Fruit fly (Drosophila melanogaster): ENCODE data around the gene Ets21C.
A peak's percentile ranks its signal among the peaks of the same experiment; 100 is the strongest.

Gene Ets21C

dm6 chr2L:520331-521000 is 32.3 kb downstream of the Ets21C start (continued):
- TF ChIP-seq dmrt99B (tag; optimal IDR thresholded peaks at IDR 0.05) (peak; percentile 96), CG31365 (tag; optimal IDR thresholded peaks at IDR 0.05) (no peak), Kr (GFP tag; optimal IDR thresholded peaks at IDR 0.05) (peak; percentile 80), Rfx (GFP tag; IDR thresholded peaks at IDR 0.05) (peak; percentile 71), CG14441 (GFP tag; IDR thresholded peaks at IDR 0.05) (peak; percentile 87), her (GFP tag; optimal IDR thresholded peaks at IDR 0.05) (peak; percentile 75), ab (GFP tag; optimal IDR thresholded peaks at IDR 0.05) (no peak), CG3726 (GFP tag; IDR thresholded peaks at IDR 0.05) (peak; percentile 78), Sox102F (GFP tag; optimal IDR thresholded peaks at IDR 0.05) (peak; percentile 96), al (GFP tag; IDR thresholded peaks at IDR 0.05) (no peak), CG14014 (GFP tag; IDR thresholded peaks at IDR 0.05) (peak; percentile 75), exex (tag; optimal IDR thresholded peaks at IDR 0.05) (no peak), HLH54F (GFP tag; optimal IDR thresholded peaks at IDR 0.05) (peak; percentile 75), wdn (GFP tag; IDR thresholded peaks at IDR 0.05) (peak; percentile 38; the same call in 1 of the 2 replicates), Hr51 (GFP tag; optimal IDR thresholded peaks at IDR 0.05) (peak; percentile 73 to 95), CG3838 (GFP tag; optimal IDR thresholded peaks at IDR 0.05) (peak; percentile 69), CG13123 (GFP tag; optimal IDR thresholded peaks at IDR 0.05) (peak; percentile 55), CHES-1-like (GFP tag; optimal IDR thresholded peaks at IDR 0.05) (peak; percentile 67), repo (GFP tag; optimal IDR thresholded peaks at IDR 0.05) (peak; percentile 76), nerfin-1 (tag; optimal IDR thresholded peaks at IDR 0.05) (peak; percentile 63), kah (GFP tag; optimal IDR thresholded peaks at IDR 0.05) (peak; percentile 67), Deaf1 (tag; optimal IDR thresholded peaks at IDR 0.05) (peak; percentile 66), CG3407 (GFP tag; optimal IDR thresholded peaks at IDR 0.05) (peak; percentile 72), sqz (GFP tag; optimal IDR thresholded peaks at IDR 0.05) (no peak), dmrt11E (tag; optimal IDR thresholded peaks at IDR 0.05) (peak; percentile 96), CG16779 (GFP tag; IDR thresholded peaks at IDR 0.05) (0 out of 2 replicates have a peak, but pooled peaks have one; percentile 59), Xbp1 (GFP tag; optimal IDR thresholded peaks at IDR 0.05) (peak; percentile 87), klu (GFP tag; IDR thresholded peaks at IDR 0.05) (peak; percentile 65), CG18619 (GFP tag; optimal IDR thresholded peaks at IDR 0.05) (peak; percentile 72), cwo (GFP tag; optimal IDR thresholded peaks at IDR 0.05) (peak; percentile 39), CG11456 (GFP tag; IDR thresholded peaks at IDR 0.05) (peak; percentile 58; the same call in 2 of the 3 replicates), E2f2 (GFP tag; IDR thresholded peaks at IDR 0.05) (peak; percentile 57), CG1529 (GFP tag; optimal IDR thresholded peaks at IDR 0.05) (peak; percentile 86), CG12155 (GFP tag; optimal IDR thresholded peaks at IDR 0.05) (peak; percentile 76), Sox100B (GFP tag; optimal IDR thresholded peaks at IDR 0.05) (peak; percentile 92), CG6765 (GFP tag; optimal IDR thresholded peaks at IDR 0.05) (no peak), HLH4C (GFP tag; IDR thresholded peaks at IDR 0.05; ENCODE audit: partially characterized antibody) (no peak), dm (GFP tag; optimal IDR thresholded peaks at IDR 0.05) (peak; percentile 77), PHDP (tag; optimal IDR thresholded peaks at IDR 0.05) (peak; percentile 86), CG9609 (GFP tag; optimal IDR thresholded peaks at IDR 0.05) (peak; percentile 63), abd-A (tag; optimal IDR thresholded peaks at IDR 0.05) (no peak), pnt (GFP tag; optimal IDR thresholded peaks at IDR 0.05) (peak; percentile 84), disco-r (GFP tag; optimal IDR thresholded peaks at IDR 0.05) (peak; percentile 75), CG6689 (GFP tag; IDR thresholded peaks at IDR 0.05) (peak; percentile 87), NfI (GFP tag; optimal IDR thresholded peaks at IDR 0.05) (peak; percentile 72), CG17568 (GFP tag; optimal IDR thresholded peaks at IDR 0.05) (peak; percentile 82), oc (tag; optimal IDR thresholded peaks at IDR 0.05) (peak; percentile 89), CG12299 (tag; optimal IDR thresholded peaks at IDR 0.05) (peak; percentile 74), Hr3 (GFP tag; optimal IDR thresholded peaks at IDR 0.05) (peak; percentile 77), seq (GFP tag; IDR thresholded peaks at IDR 0.05) (peak; percentile 85)

Measured in whole organism, embryonic.